Fruit fly (Drosophila melanogaster) whole organism, embryonic: ENCODE data around the gene Nthl1.
A peak's percentile ranks its signal among the peaks of the same experiment; 100 is the strongest.

ENCODE experiments used
- Bgb ChIP-seq: fragments of 200-800 bp; sonication (Bioruptor generic); IDR thresholded peaks from 2 replicates; pipeline ENCODE4 v1.3.6; 2022; ENCODE audit warnings: missing biosample characterization, missing genetic modification characterization; ENCODE audit not compliant: partially characterized antibody
- CG10959 ChIP-seq: fragments of 200-800 bp; sonication (Bioruptor generic); IDR thresholded peaks from 2 replicates; pipeline ENCODE4 v1.3.6; 2022; ENCODE audit warnings: missing biosample characterization, missing genetic modification characterization
- CG11398 ChIP-seq: fragments of 200-800 bp; sonication (Bioruptor generic); optimal IDR thresholded peaks from 2 replicates; lab custom pipeline; 2016; ENCODE audit warnings: missing biosample characterization, missing genetic modification characterization
- CG12155 ChIP-seq: fragments of 200-800 bp; sonication (Bioruptor generic); optimal IDR thresholded peaks from 3 replicates; lab custom pipeline; 2016; ENCODE audit warnings: missing biosample characterization, missing genetic modification characterization
- CG13287 ChIP-seq: fragments of 200-800 bp; sonication (Bioruptor generic); IDR thresholded peaks from 2 replicates; pipeline ENCODE4 v1.3.6; 2022; ENCODE audit warnings: missing biosample characterization, missing genetic modification characterization; ENCODE audit not compliant: partially characterized antibody
- CG13624 ChIP-seq: fragments of 200-800 bp; sonication (Bioruptor generic); optimal IDR thresholded peaks from 2 replicates; lab custom pipeline; 2016; ENCODE audit warnings: missing biosample characterization, missing genetic modification characterization
- CG15011 ChIP-seq: fragments of 200-800 bp; sonication (Bioruptor generic); optimal IDR thresholded peaks from 3 replicates; lab custom pipeline; 2018; ENCODE audit warnings: missing biosample characterization, mild to moderate bottlenecking, missing genetic modification characterization
- CG15073 ChIP-seq: fragments of 200-800 bp; sonication (Bioruptor generic); optimal IDR thresholded peaks from 2 replicates; lab custom pipeline; 2016; ENCODE audit warnings: missing biosample characterization, missing genetic modification characterization
- CG1602 ChIP-seq: fragments of 200-800 bp; sonication (Bioruptor generic); optimal IDR thresholded peaks from 3 replicates; lab custom pipeline; 2016; ENCODE audit warnings: missing biosample characterization, missing genetic modification characterization
- CG16813 ChIP-seq: fragments of 200-800 bp; sonication (Bioruptor generic); IDR thresholded peaks from 3 replicates; pipeline ENCODE4 v1.3.6; 2022; ENCODE audit warnings: missing biosample characterization, missing genetic modification characterization; ENCODE audit not compliant: partially characterized antibody
- CG17912 ChIP-seq: fragments of 200-800 bp; sonication (Bioruptor generic); optimal IDR thresholded peaks from 2 replicates; lab custom pipeline; 2018; ENCODE audit warnings: missing biosample characterization, mild to moderate bottlenecking, missing genetic modification characterization
- CG18599 ChIP-seq: fragments of 200-800 bp; sonication (Bioruptor generic); optimal IDR thresholded peaks from 3 replicates; lab custom pipeline; 2017; ENCODE audit warnings: missing biosample characterization, missing genetic modification characterization, mild to moderate bottlenecking, moderate library complexity, missing genetic modification reagents
- CG3407 ChIP-seq: fragments of 200-800 bp; sonication (Bioruptor generic); optimal IDR thresholded peaks from 2 replicates; lab custom pipeline; 2018; ENCODE audit warnings: missing biosample characterization, mild to moderate bottlenecking, missing genetic modification characterization
- CG34224 ChIP-seq: fragments of 200-800 bp; sonication (Bioruptor generic); IDR thresholded peaks from 3 replicates; pipeline ENCODE4 v1.3.6; 2022; ENCODE audit warnings: missing biosample characterization, missing genetic modification characterization; ENCODE audit not compliant: partially characterized antibody
- CG4730 ChIP-seq: fragments of 200-800 bp; sonication (Bioruptor generic); IDR thresholded peaks from 2 replicates; pipeline ENCODE4 v1.3.6; 2022; ENCODE audit warnings: missing biosample characterization, missing genetic modification characterization
- CG5180 ChIP-seq: fragments of 200-800 bp; sonication (Bioruptor generic); optimal IDR thresholded peaks from 3 replicates; lab custom pipeline; 2017; ENCODE audit warnings: missing biosample characterization, missing genetic modification characterization, mild to moderate bottlenecking, moderate library complexity, missing genetic modification reagents
- CG7271 ChIP-seq: fragments of 200-800 bp; sonication (Bioruptor generic); optimal IDR thresholded peaks from 2 replicates; lab custom pipeline; 2018; ENCODE audit warnings: missing biosample characterization, mild to moderate bottlenecking, missing genetic modification characterization, moderate library complexity
- CG7372 ChIP-seq: fragments of 200-800 bp; sonication (Bioruptor generic); IDR thresholded peaks from 2 replicates; pipeline ENCODE4 v1.3.6; 2022; ENCODE audit warnings: missing biosample characterization, missing genetic modification characterization
- CG8944 ChIP-seq: fragments of 200-800 bp; sonication (Bioruptor generic); optimal IDR thresholded peaks from 3 replicates; lab custom pipeline; 2016; ENCODE audit warnings: missing biosample characterization, missing genetic modification characterization
- CHES-1-like ChIP-seq: fragments of 200-800 bp; sonication (Bioruptor generic); optimal IDR thresholded peaks from 2 replicates; lab custom pipeline; 2016; ENCODE audit warnings: missing biosample characterization, missing genetic modification characterization
- Chrac-16 ChIP-seq: fragments of 200-800 bp; sonication (Bioruptor generic); optimal IDR thresholded peaks from 3 replicates; lab custom pipeline; 2016; ENCODE audit warnings: missing biosample characterization, missing genetic modification characterization
- Dip3 ChIP-seq: fragments of 200-800 bp; sonication (Bioruptor generic); optimal IDR thresholded peaks from 3 replicates; lab custom pipeline; 2016; ENCODE audit warnings: missing biosample characterization, missing genetic modification characterization
- Drgx ChIP-seq: fragments of 200-800 bp; sonication (Bioruptor generic); IDR thresholded peaks from 2 replicates; pipeline ENCODE4 v1.3.6; 2022; ENCODE audit warnings: missing biosample characterization, missing genetic modification characterization
- E2f1 ChIP-seq: fragments of 200-800 bp; sonication (Bioruptor generic); IDR thresholded peaks from 2 replicates; pipeline ENCODE4 v1.3.6; 2022; ENCODE audit warnings: missing biosample characterization, missing genetic modification characterization
- GATAe ChIP-seq: fragments of 200-800 bp; sonication (Bioruptor generic); conservative IDR thresholded peaks from 2 replicates; pipeline ENCODE4 v1.3.6; 2022; ENCODE audit warnings: missing biosample characterization, missing genetic modification characterization
- HLH54F ChIP-seq: fragments of 200-800 bp; sonication (Bioruptor generic); optimal IDR thresholded peaks from 3 replicates; lab custom pipeline; 2016; ENCODE audit warnings: missing biosample characterization, missing genetic modification characterization
- HmgZ ChIP-seq: fragments of 200-800 bp; sonication (Bioruptor generic); optimal IDR thresholded peaks from 2 replicates; lab custom pipeline; 2018; ENCODE audit warnings: missing biosample characterization, mild to moderate bottlenecking, missing genetic modification characterization
- Hr51 ChIP-seq, 2 experiments: fragments of 200-800 bp; sonication (Bioruptor generic); optimal IDR thresholded peaks; 2 replicates in 1 of 2; 3 replicates in 1 of 2; lab custom pipeline; 2016 to 2018; ENCODE audit warnings: missing biosample characterization in 2 of 2, missing genetic modification characterization in 2 of 2, mild to moderate bottlenecking in 1 of 2, moderate library complexity in 1 of 2
- Hsf ChIP-seq: fragments of 200-800 bp; sonication (Bioruptor generic); optimal IDR thresholded peaks from 3 replicates; lab custom pipeline; 2016; ENCODE audit warnings: missing biosample characterization, missing genetic modification characterization
- Lhr ChIP-seq: fragments of 200-800 bp; sonication (Bioruptor generic); optimal IDR thresholded peaks from 3 replicates; lab custom pipeline; 2017; ENCODE audit warnings: mild to moderate bottlenecking, missing biosample characterization, missing genetic modification reagents, missing genetic modification characterization
- MBD-R2 ChIP-seq: fragments of 200-800 bp; sonication (Bioruptor generic); IDR thresholded peaks from 2 replicates; pipeline ENCODE4 v1.3.6; 2022; ENCODE audit warnings: missing biosample characterization, missing genetic modification characterization
- Max ChIP-seq: fragments of 200-800 bp; sonication (Bioruptor generic); optimal IDR thresholded peaks from 2 replicates; lab custom pipeline; 2016; ENCODE audit warnings: missing biosample characterization, mild to moderate bottlenecking, missing genetic modification characterization
- Meics ChIP-seq: fragments of 200-800 bp; sonication (Bioruptor generic); optimal IDR thresholded peaks from 2 replicates; lab custom pipeline; 2017; ENCODE audit warnings: missing biosample characterization, mild to moderate bottlenecking, missing genetic modification characterization
- Mes4 ChIP-seq: fragments of 200-800 bp; sonication (Bioruptor generic); optimal IDR thresholded peaks from 2 replicates; lab custom pipeline; 2016; ENCODE audit warnings: missing biosample characterization, missing genetic modification characterization
- NC2β ChIP-seq: fragments of 200-800 bp; sonication (Bioruptor generic); optimal IDR thresholded peaks from 2 replicates; lab custom pipeline; 2016; ENCODE audit warnings: missing biosample characterization, missing genetic modification characterization
- Neu2 ChIP-seq: fragments of 200-800 bp; sonication (Bioruptor generic); optimal IDR thresholded peaks from 3 replicates; lab custom pipeline; 2016; ENCODE audit warnings: missing biosample characterization, missing genetic modification characterization, borderline replicate concordance
- Nf-YB ChIP-seq: fragments of 200-800 bp; sonication (Bioruptor generic); optimal IDR thresholded peaks from 3 replicates; lab custom pipeline; 2019; ENCODE audit warnings: missing biosample characterization, mild to moderate bottlenecking, missing genetic modification characterization, moderate library complexity
- Rx ChIP-seq: fragments of 200-800 bp; sonication (Bioruptor generic); IDR thresholded peaks from 2 replicates; pipeline ENCODE4 v1.3.6; 2022; ENCODE audit warnings: missing biosample characterization, missing genetic modification characterization
- ac ChIP-seq: fragments of 200-800 bp; sonication (Bioruptor generic); optimal IDR thresholded peaks from 3 replicates; lab custom pipeline; 2017; ENCODE audit warnings: missing biosample characterization, mild to moderate bottlenecking, missing genetic modification characterization
- aop ChIP-seq: fragments of 200-800 bp; sonication (Bioruptor generic); IDR thresholded peaks from 2 replicates; pipeline ENCODE4 v1.3.6; 2022; ENCODE audit warnings: missing biosample characterization, missing genetic modification characterization
- br ChIP-seq: fragments of >200 bp; optimal IDR thresholded peaks from 2 replicates; lab custom pipeline; 2017
- da ChIP-seq: fragments of 200-800 bp; sonication (Bioruptor generic); optimal IDR thresholded peaks from 2 replicates; lab custom pipeline; 2016; ENCODE audit warnings: missing biosample characterization, missing genetic modification characterization
- esg ChIP-seq: fragments of 200-800 bp; sonication (Bioruptor generic); conservative IDR thresholded peaks from 2 replicates; pipeline ENCODE4 v1.3.6; 2022; ENCODE audit warnings: missing biosample characterization, missing genetic modification characterization
- hth ChIP-seq: fragments of >200 bp; optimal IDR thresholded peaks from 2 replicates; lab custom pipeline; 2017; ENCODE audit warnings: inconsistent platforms
- inv ChIP-seq: fragments of 200-800 bp; sonication (Bioruptor generic); IDR thresholded peaks from 2 replicates; pipeline ENCODE4 v1.3.6; 2022; ENCODE audit warnings: missing biosample characterization, missing genetic modification characterization; ENCODE audit not compliant: partially characterized antibody
- maf-S ChIP-seq: fragments of 200-800 bp; sonication (Bioruptor generic); optimal IDR thresholded peaks from 2 replicates; lab custom pipeline; 2016; ENCODE audit warnings: missing biosample characterization, missing genetic modification characterization
- pzg ChIP-seq: fragments of 200-800 bp; sonication (Bioruptor generic); optimal IDR thresholded peaks from 3 replicates; lab custom pipeline; 2018; ENCODE audit warnings: missing biosample characterization, mild to moderate bottlenecking, missing genetic modification characterization, moderate library complexity
- slbo ChIP-seq: fragments of 200-800 bp; sonication (Bioruptor generic); IDR thresholded peaks from 2 replicates; pipeline ENCODE4 v1.3.6; 2022; ENCODE audit warnings: missing biosample characterization, missing genetic modification characterization
- vvl ChIP-seq: fragments of 200-800 bp; sonication (Bioruptor generic); IDR thresholded peaks from 2 replicates; pipeline ENCODE4 v1.3.6; 2022; ENCODE audit warnings: missing biosample characterization, missing genetic modification characterization

Nthl1 gene

dm6 chr2L:20918733-20919132 is 8.9 kb downstream of the Nthl1 start, which contains the start of the genes CG43739 and sky (continued):
- TF ChIP-seq CG5180 (GFP tag; lab: Kevin White, UChicago), result peak; percentile 52
- no peak for TF ChIP-seq aop (GFP tag; lab: Robert Waterston, UW)
- no peak for TF ChIP-seq CG3407
- peak; percentile 92 for TF ChIP-seq Bgb (GFP tag; lab: Robert Waterston, UW)
- peak; percentile 87 for TF ChIP-seq CG16813 (GFP tag; lab: Robert Waterston, UW)
- TF ChIP-seq vvl (GFP tag; lab: Robert Waterston, UW), result peak; percentile 48
- no peak for TF ChIP-seq da (GFP tag; lab: Kevin White, UChicago)
- TF ChIP-seq, all 482 proteins: peak for 176

dm6 chr2L:20918056-20918674 is 9.5 kb downstream of the Nthl1 start:
- TF ChIP-seq slbo (GFP tag; lab: Robert Waterston, UW), result peak; percentile 82
- TF ChIP-seq Chrac-16, result no peak
- TF ChIP-seq Neu2 (GFP tag; lab: Kevin White, UChicago), result no peak
- TF ChIP-seq NC2β (GFP tag; lab: Kevin White, UChicago), result peak; percentile 78
- peak; percentile 42 for TF ChIP-seq CG11398 (GFP tag; lab: Kevin White, UChicago)
- TF ChIP-seq hth (lab: Kevin White, UChicago), result no peak
- peak; percentile 46 for TF ChIP-seq E2f1 (GFP tag; lab: Robert Waterston, UW)
- peak; percentile 53 for TF ChIP-seq HLH54F (GFP tag; lab: Kevin White, UChicago)
- TF ChIP-seq Max (GFP tag; lab: Kevin White, UChicago), result peak; percentile 84
- TF ChIP-seq CG15011 (GFP tag; lab: Kevin White, UChicago), result no peak
- no peak for TF ChIP-seq br (lab: Kevin White, UChicago)
- peak; percentile 48 for TF ChIP-seq esg (GFP tag; lab: Robert Waterston, UW)
- peak; percentile 58 to 85 for TF ChIP-seq Hr51 (GFP tag; optimal IDR thresholded peaks at IDR 0.05; lab: Kevin White, UChicago)
- peak; percentile 4 for TF ChIP-seq Nf-YB (GFP tag; lab: Kevin White, UChicago)
- TF ChIP-seq CG34224 (GFP tag; lab: Robert Waterston, UW), result no peak
- no peak for TF ChIP-seq CG18599 (GFP tag; lab: Kevin White, UChicago)
- TF ChIP-seq CG7271, result no peak
- no peak for TF ChIP-seq MBD-R2 (GFP tag; lab: Robert Waterston, UW)
- TF ChIP-seq CG13287 (GFP tag; lab: Robert Waterston, UW), result no peak
- peak; percentile 41 for TF ChIP-seq Lhr (GFP tag; lab: Kevin White, UChicago)
- no peak for TF ChIP-seq GATAe (GFP tag; lab: Robert Waterston, UW)
- TF ChIP-seq Hsf (GFP tag; lab: Kevin White, UChicago), result peak; percentile 60
- TF ChIP-seq CG17912 (GFP tag; lab: Kevin White, UChicago), result no peak
- no peak for TF ChIP-seq Meics (GFP tag; lab: Kevin White, UChicago)
- TF ChIP-seq Dip3, result peak; percentile 73
- TF ChIP-seq CG10959 (GFP tag; lab: Robert Waterston, UW), result peak; percentile 44
- TF ChIP-seq ac (GFP tag; lab: Kevin White, UChicago), result peak; percentile 32
- peak; percentile 39 for TF ChIP-seq maf-S (GFP tag; lab: Kevin White, UChicago)
- peak; percentile 34 for TF ChIP-seq CG1602 (GFP tag; lab: Kevin White, UChicago)
- TF ChIP-seq HmgZ (tag; lab: Kevin White, UChicago), result peak; percentile 76
- no peak for TF ChIP-seq inv (GFP tag; lab: Robert Waterston, UW)
- peak; percentile 73 for TF ChIP-seq CG13624 (GFP tag; lab: Kevin White, UChicago)
- peak; percentile 57 for TF ChIP-seq CG12155
- TF ChIP-seq CG8944 (GFP tag; lab: Kevin White, UChicago), result peak; percentile 41
- TF ChIP-seq CG7372 (GFP tag; lab: Robert Waterston, UW), result no peak
- peak; percentile 59 for TF ChIP-seq Drgx (GFP tag; lab: Robert Waterston, UW)
- TF ChIP-seq Mes4 (GFP tag; lab: Kevin White, UChicago), result peak; percentile 60
- no peak for TF ChIP-seq CG4730
- TF ChIP-seq Rx (GFP tag; lab: Robert Waterston, UW), result no peak
- TF ChIP-seq CG15073, result no peak
- TF ChIP-seq CHES-1-like (GFP tag; lab: Kevin White, UChicago), result peak; percentile 68
- TF ChIP-seq pzg (GFP tag; lab: Kevin White, UChicago), result no peak
